Worm (Caenorhabditis elegans): Measurements from ENCODE around the gene clec-2.

- TF ChIP-seq flt-1 (GFP tag; IDR thresholded peaks at IDR 0.05) (no peak), ztf-29 (GFP tag; IDR thresholded peaks at IDR 0.05) (no peak), med-1 (GFP tag; optimal IDR thresholded peaks at IDR 0.05; ENCODE audit: insufficient read depth) (no peak), ref-1 (GFP tag; conservative IDR thresholded peaks at IDR 0.05) (no peak), klf-2 (GFP tag; conservative IDR thresholded peaks at IDR 0.05) (no peak), ztf-23 (GFP tag; IDR thresholded peaks at IDR 0.05) (no peak), T22C8.4 (GFP tag; IDR thresholded peaks at IDR 0.05) (0 out of 2 replicates have a peak, but pooled peaks have one; percentile 30), cog-1 (tag; optimal IDR thresholded peaks at IDR 0.05) (no peak), tab-1 (GFP tag; IDR thresholded peaks at IDR 0.05) (no peak)
These were observed 11.7 kb upstream of the clec-2 start for ce11 chrII:3034914-3035313.

Measured in whole organism, midembryonic.